Fruit fly (Drosophila melanogaster) Kc167 (cell line): ENCODE measurements around the gene SKIP.

ENCODE experiments used
- Myc ChIP-seq: fragments of >200 bp; optimal IDR thresholded peaks from 2 replicates; lab custom pipeline; 2017; ENCODE audit warnings: missing external identifiers
- Sin3A ChIP-seq: fragments of >200 bp; optimal IDR thresholded peaks from 2 replicates; lab custom pipeline; 2018; ENCODE audit warnings: missing external identifiers
- h ChIP-seq: fragments of >200 bp; optimal IDR thresholded peaks from 3 replicates; lab custom pipeline; 2018; ENCODE audit warnings: missing external identifiers
- insv ChIP-seq: fragments of >200 bp; optimal IDR thresholded peaks from 3 replicates; lab custom pipeline; 2018; ENCODE audit warnings: missing external identifiers
- psq ChIP-seq: fragments of >200 bp; optimal IDR thresholded peaks from 2 replicates; lab custom pipeline; 2017; ENCODE audit warnings: missing external identifiers
- ttk ChIP-seq: sonication (Bioruptor generic); optimal IDR thresholded peaks from 2 replicates; lab custom pipeline; 2017; ENCODE audit warnings: missing external identifiers

DNA sequence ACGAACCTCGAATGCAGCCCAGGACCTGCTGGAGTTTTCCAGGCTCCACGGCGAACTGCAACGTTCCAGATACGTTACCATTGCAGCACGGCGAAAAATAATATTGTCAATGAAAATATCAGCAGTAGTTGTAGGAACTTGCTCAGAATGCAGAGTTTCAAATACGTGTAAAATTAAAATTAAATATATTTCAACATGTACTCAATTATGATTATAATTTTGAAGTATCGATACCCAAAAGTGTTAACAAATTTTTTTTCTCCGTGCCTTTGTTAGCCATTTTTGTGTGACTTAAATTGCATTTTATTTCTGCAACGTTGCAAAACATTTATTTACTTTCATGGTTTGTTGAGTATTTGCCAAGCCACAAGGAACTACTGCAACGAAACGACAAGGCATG is 7.7 kb downstream of the SKIP start:
- TF ChIP-seq Myc (lab: Kevin White, UChicago) (no peak), h (lab: Kevin White, UChicago) (no peak), psq (no peak), Sin3A (no peak), ttk (lab: Kevin White, UChicago) (no peak), insv (lab: Kevin White, UChicago) (no peak)
